Worm (Caenorhabditis elegans) whole organism, mixed stage, embryonic: ENCODE results near the gene tmem-184.

ENCODE experiments used
- M03D4.4 ChIP-seq: sonication (generic microtip); optimal IDR thresholded peaks from 2 replicates; lab custom pipeline; 2017; ENCODE audit warnings: mild to moderate bottlenecking, missing genetic modification characterization, missing compliant biosample characterization
- bed-3 ChIP-seq: fragments of 200-800 bp; sonication (Bioruptor generic); optimal IDR thresholded peaks from 3 replicates; lab custom pipeline; 2018; ENCODE audit warnings: mild to moderate bottlenecking, missing genetic modification characterization, moderate library complexity, missing compliant biosample characterization
- blmp-1 ChIP-seq: fragments of 150-350 bp; optimal IDR thresholded peaks from 2 replicates; lab custom pipeline; 2014; ENCODE audit warnings: missing biosample characterization, missing genetic modification characterization
- ceh-39 ChIP-seq: fragments of 150-350 bp; optimal IDR thresholded peaks from 2 replicates; lab custom pipeline; 2014; ENCODE audit warnings: missing biosample characterization, missing genetic modification characterization
- ceh-43 ChIP-seq: fragments of 200-800 bp; sonication (Bioruptor generic); optimal IDR thresholded peaks from 2 replicates; lab custom pipeline; 2018; ENCODE audit warnings: mild to moderate bottlenecking, missing genetic modification characterization, moderate library complexity, missing compliant biosample characterization
- ceh-83 ChIP-seq: fragments of 200-800 bp; sonication (Bioruptor generic); optimal IDR thresholded peaks from 2 replicates; lab custom pipeline; 2018; ENCODE audit warnings: mild to moderate bottlenecking, missing genetic modification characterization, missing compliant biosample characterization
- ces-1 ChIP-seq: fragments of 150-350 bp; optimal IDR thresholded peaks from 2 replicates; lab custom pipeline; 2014; ENCODE audit warnings: missing biosample characterization, missing genetic modification reagents, missing genetic modification characterization
- cnd-1 ChIP-seq: fragments of 200-800 bp; sonication (Bioruptor generic); optimal IDR thresholded peaks from 2 replicates; lab custom pipeline; 2018; ENCODE audit warnings: mild to moderate bottlenecking, missing genetic modification characterization, missing compliant biosample characterization
- drap-1 ChIP-seq: fragments of 200-800 bp; sonication (Bioruptor generic); optimal IDR thresholded peaks from 3 replicates; lab custom pipeline; 2018; ENCODE audit warnings: mild to moderate bottlenecking, missing genetic modification characterization, missing compliant biosample characterization
- elt-1 ChIP-seq: sonication (generic microtip); optimal IDR thresholded peaks from 2 replicates; lab custom pipeline; 2017; ENCODE audit warnings: missing genetic modification characterization, mild to moderate bottlenecking, missing compliant biosample characterization, antibody characterized with exemption, moderate library complexity, borderline replicate concordance; ENCODE audit not compliant: insufficient read depth
- elt-3 ChIP-seq: fragments of 150-350 bp; optimal IDR thresholded peaks from 2 replicates; lab custom pipeline; 2014; ENCODE audit warnings: missing biosample characterization, missing genetic modification characterization
- ham-2 ChIP-seq: fragments of 200-800 bp; sonication (Bioruptor generic); optimal IDR thresholded peaks from 2 replicates; lab custom pipeline; 2018; ENCODE audit warnings: mild to moderate bottlenecking, missing genetic modification characterization, missing compliant biosample characterization
- hlh-1 ChIP-seq: fragments of 150-350 bp; optimal IDR thresholded peaks from 2 replicates; lab custom pipeline; 2014; ENCODE audit warnings: missing biosample characterization, missing genetic modification reagents, missing genetic modification characterization
- lin-13 ChIP-seq: fragments of 150-350 bp; optimal IDR thresholded peaks from 2 replicates; lab custom pipeline; 2014; ENCODE audit warnings: missing biosample characterization, missing genetic modification characterization
- lin-32 ChIP-seq: fragments of 200-800 bp; sonication (Bioruptor generic); optimal IDR thresholded peaks from 2 replicates; lab custom pipeline; 2018; ENCODE audit warnings: mild to moderate bottlenecking, missing genetic modification characterization, missing compliant biosample characterization
- lsy-2 ChIP-seq: fragments of 150-350 bp; optimal IDR thresholded peaks from 2 replicates; lab custom pipeline; 2014; ENCODE audit warnings: missing biosample characterization, missing genetic modification characterization
- mab-5 ChIP-seq: fragments of 150-350 bp; optimal IDR thresholded peaks from 2 replicates; lab custom pipeline; 2014; ENCODE audit warnings: missing biosample characterization, missing genetic modification characterization
- nhr-12 ChIP-seq: fragments of 150-350 bp; optimal IDR thresholded peaks from 2 replicates; lab custom pipeline; 2014; ENCODE audit warnings: missing biosample characterization, missing genetic modification characterization
- nhr-2 ChIP-seq: fragments of 150-350 bp; optimal IDR thresholded peaks from 2 replicates; lab custom pipeline; 2014; ENCODE audit warnings: missing biosample characterization, missing genetic modification characterization
- nhr-237 ChIP-seq: fragments of 150-350 bp; optimal IDR thresholded peaks from 2 replicates; lab custom pipeline; 2014; ENCODE audit warnings: missing biosample characterization, missing genetic modification characterization
- pha-4 ChIP-seq: fragments of 150-350 bp; optimal IDR thresholded peaks from 2 replicates; lab custom pipeline; 2018; ENCODE audit warnings: missing biosample characterization, missing genetic modification reagents, missing genetic modification characterization
- sem-2 ChIP-seq: fragments of 200-800 bp; sonication (Bioruptor generic); optimal IDR thresholded peaks from 2 replicates; lab custom pipeline; 2018; ENCODE audit warnings: mild to moderate bottlenecking, missing genetic modification characterization, missing compliant biosample characterization
- snpc-4 ChIP-seq: fragments of 150-350 bp; optimal IDR thresholded peaks from 2 replicates; lab custom pipeline; 2014; ENCODE audit warnings: missing biosample characterization, missing genetic modification characterization
- sptf-1 ChIP-seq: sonication (generic microtip); optimal IDR thresholded peaks from 2 replicates; lab custom pipeline; 2017; ENCODE audit warnings: mild to moderate bottlenecking, missing genetic modification characterization, moderate library complexity, missing compliant biosample characterization
- tbx-8 ChIP-seq: fragments of 200-800 bp; sonication (Bioruptor generic); optimal IDR thresholded peaks from 2 replicates; lab custom pipeline; 2018; ENCODE audit warnings: mild to moderate bottlenecking, missing genetic modification characterization, moderate library complexity, missing compliant biosample characterization
- unc-120 ChIP-seq: sonication (generic microtip); optimal IDR thresholded peaks from 2 replicates; lab custom pipeline; 2017; ENCODE audit warnings: missing genetic modification characterization, missing compliant biosample characterization; ENCODE audit not compliant: poor library complexity, severe bottlenecking
- unc-39 ChIP-seq: fragments of 150-350 bp; optimal IDR thresholded peaks from 2 replicates; lab custom pipeline; 2014; ENCODE audit warnings: missing biosample characterization, missing genetic modification characterization
- unc-62 ChIP-seq: fragments of 150-350 bp; optimal IDR thresholded peaks from 2 replicates; lab custom pipeline; 2014; ENCODE audit warnings: missing biosample characterization, missing genetic modification reagents, missing genetic modification characterization
- zip-8 ChIP-seq: fragments of 150-350 bp; optimal IDR thresholded peaks from 2 replicates; lab custom pipeline; 2014; ENCODE audit warnings: missing biosample characterization, missing genetic modification characterization

Gene tmem-184

DNA sequence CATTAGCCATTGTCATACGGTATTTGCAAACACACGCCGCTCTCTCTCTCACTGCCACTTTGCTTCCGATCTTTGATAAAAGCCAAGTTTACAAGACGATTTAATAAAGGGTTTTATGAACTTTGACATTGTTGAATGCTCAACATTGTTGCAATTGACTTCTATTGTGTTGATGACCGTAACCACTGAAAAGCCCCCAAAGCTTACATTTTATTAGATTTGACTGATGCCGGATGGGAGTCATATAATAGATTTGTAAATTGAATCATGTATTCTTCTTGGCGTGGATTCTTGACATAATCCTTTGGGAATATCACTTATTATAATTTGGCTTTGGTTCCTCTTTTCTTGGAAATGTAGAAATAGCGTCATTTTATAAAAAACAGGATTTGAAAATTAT lies 10.8 kb downstream of the tmem-184 start:
- no peak for TF ChIP-seq nhr-12 (tag; lab: Kevin White, UChicago)
- no peak for TF ChIP-seq zip-8 (tag; lab: Kevin White, UChicago)
- TF ChIP-seq ces-1 (GFP tag; lab: Kevin White, UChicago): peak; percentile 94
- no peak for TF ChIP-seq lin-13 (tag; lab: Kevin White, UChicago)
- TF ChIP-seq unc-39: no peak
- TF ChIP-seq ceh-39 (tag; lab: Kevin White, UChicago): no peak
- TF ChIP-seq, all 35 proteins: peak for 1

DNA sequence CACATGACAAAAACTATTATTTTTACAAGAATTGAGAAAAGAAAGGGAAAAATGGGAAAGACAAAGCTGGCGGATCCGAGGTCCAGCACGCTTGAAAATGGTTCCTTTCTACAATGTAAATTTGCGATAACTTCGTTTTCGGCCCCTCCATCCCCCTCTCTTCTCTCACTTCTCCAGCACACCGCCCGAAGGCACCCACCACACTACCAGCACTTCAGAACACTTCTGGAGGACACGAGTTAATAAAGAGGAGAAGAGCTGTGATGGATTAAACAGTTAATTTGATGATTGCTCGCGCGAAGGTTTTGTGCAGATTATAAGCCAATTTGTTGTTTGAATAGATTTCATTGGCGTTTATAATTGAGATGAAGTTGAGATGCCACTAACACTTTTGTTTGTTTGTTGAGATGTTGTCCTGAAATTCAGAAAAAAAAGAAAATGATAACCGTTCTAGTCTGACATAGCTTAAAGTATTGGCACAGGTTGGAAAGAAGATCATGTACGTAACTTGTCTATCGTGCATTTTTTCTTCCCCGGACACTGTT lies 12.0 kb downstream of the tmem-184 start:
- TF ChIP-seq lin-32 (no peak), mab-5 (tag; lab: Kevin White, UChicago) (no peak), elt-3 (tag; lab: Kevin White, UChicago) (no peak), lin-13 (tag; lab: Kevin White, UChicago) (no peak), elt-1 (tag; lab: Kevin White, UChicago) (no peak), ces-1 (GFP tag; lab: Kevin White, UChicago) (peak; percentile 97)

DNA sequence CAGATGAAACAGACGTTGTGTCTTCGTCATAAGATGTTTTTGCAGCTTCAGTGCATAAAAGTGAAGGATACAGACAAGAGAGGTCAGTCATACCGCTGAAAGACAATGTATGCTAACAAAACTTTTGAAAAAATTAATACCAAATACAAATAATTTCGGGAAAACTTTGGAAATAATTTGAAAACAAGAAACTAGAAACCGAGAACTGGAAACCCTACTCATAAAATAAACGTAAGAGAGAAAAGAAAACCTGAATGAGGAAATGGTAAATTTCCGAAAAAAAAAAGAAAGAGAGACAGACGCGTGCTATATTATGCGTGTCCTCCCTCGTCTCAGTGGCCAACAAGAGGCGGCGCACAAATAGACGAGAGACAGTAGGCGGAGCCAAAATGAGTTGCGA lies 13.8 kb downstream of the tmem-184 start, which contains the start of gene sox-3:
Gene sox-3 (minus strand): TSS at position 101 of the 400 bp plus-strand sequence.
- TF ChIP-seq ces-1 (GFP tag; lab: Kevin White, UChicago) (peak; percentile 3), unc-62 (no peak), zip-8 (tag; lab: Kevin White, UChicago) (no peak), ham-2 (GFP tag; lab: Kevin White, UChicago) (no peak), blmp-1 (tag; lab: Kevin White, UChicago) (no peak)

DNA sequence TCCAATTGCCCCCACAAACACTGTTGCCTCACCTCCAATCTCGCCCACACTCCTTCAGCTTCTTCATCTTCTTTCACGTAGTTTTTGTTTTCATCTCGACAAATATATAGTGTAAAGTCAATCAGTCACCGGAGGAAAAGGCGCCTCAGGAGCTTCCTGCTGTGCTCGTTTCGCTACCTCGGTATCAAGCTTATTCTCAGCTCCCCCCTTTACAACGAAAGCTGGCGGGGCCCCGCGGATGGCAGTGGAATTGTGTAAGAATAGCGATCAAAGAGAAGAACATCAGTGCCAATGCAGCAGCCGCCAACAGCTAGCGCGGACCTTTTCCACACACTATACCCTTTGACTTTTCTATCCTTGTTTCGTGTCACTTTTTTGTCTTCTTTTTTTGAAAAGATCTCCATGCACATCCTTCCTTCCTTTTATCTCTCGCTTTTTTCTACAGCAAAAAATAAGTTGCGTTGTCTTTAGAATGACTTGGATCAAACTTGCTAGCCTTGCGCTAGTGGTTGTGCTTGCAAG lies 22.2 kb downstream of the tmem-184 start, which contains the start of gene csq-1:
Gene csq-1 (plus strand): TSS at position 472 of the 522 bp plus-strand sequence.
- peak; percentile 66 for TF ChIP-seq unc-120
- TF ChIP-seq hlh-1 (tag; lab: Kevin White, UChicago): peak; percentile 69
- no peak for TF ChIP-seq ceh-43 (GFP tag; lab: Kevin White, UChicago)
- no peak for TF ChIP-seq pha-4 (tag; lab: Kevin White, UChicago)
- TF ChIP-seq unc-62: peak; percentile 53

DNA sequence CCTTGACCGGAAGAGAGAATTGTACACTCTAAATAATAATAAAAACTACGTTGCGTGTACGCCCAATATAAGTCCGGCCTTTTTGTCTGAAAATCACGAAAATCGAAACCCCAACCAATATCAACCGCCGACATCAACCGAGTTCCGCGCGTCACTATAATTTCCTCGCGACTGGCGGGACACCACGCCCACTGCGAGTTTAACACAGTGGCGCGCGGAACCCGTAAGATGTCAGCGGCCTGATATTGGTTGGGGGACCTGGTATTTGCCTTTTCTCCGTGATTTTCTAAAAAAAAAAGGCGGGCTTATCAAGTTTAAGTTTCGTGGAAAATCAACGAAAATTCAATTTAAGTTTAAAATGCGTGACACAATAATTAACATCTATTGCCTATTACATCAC lies 26.2 kb downstream of the tmem-184 start:
- no peak for TF ChIP-seq unc-39
- TF ChIP-seq ceh-43 (GFP tag; lab: Kevin White, UChicago): no peak
- no peak for TF ChIP-seq snpc-4 (tag; lab: Kevin White, UChicago)
- TF ChIP-seq ham-2 (GFP tag; lab: Kevin White, UChicago): no peak
- TF ChIP-seq blmp-1 (tag; lab: Kevin White, UChicago): no peak
- no peak for TF ChIP-seq unc-120
- TF ChIP-seq sem-2 (GFP tag; lab: Kevin White, UChicago): no peak
- TF ChIP-seq elt-3 (tag; lab: Kevin White, UChicago): no peak
- no peak for TF ChIP-seq ceh-39 (tag; lab: Kevin White, UChicago)
- no peak for TF ChIP-seq cnd-1
- no peak for TF ChIP-seq lin-32
- no peak for TF ChIP-seq elt-1 (tag; lab: Kevin White, UChicago)
- TF ChIP-seq M03D4.4: no peak
- no peak for TF ChIP-seq nhr-237 (tag; lab: Kevin White, UChicago)
- no peak for TF ChIP-seq sptf-1 (tag; lab: Kevin White, UChicago)

DNA sequence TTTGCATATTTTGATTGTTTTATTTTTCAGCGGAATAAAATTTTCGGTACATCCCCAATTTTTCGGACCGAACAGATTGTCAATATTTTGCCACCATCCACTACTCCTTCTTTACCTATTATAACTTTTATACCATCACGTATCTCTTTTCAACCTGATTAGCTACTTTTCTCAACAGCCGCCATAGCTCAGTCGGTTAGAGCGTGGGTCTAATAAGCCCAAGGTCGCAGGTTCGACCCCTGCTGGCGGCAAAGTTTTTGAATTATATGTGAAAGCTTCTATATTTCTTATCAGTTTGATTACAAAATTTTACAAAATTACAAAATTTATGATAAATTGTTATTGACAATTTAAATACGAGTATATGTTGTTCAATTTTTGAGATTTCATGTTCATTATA lies 27.7 kb downstream of the tmem-184 start:
- TF ChIP-seq elt-1 (tag; lab: Kevin White, UChicago): no peak
- TF ChIP-seq ceh-39 (tag; lab: Kevin White, UChicago): no peak
- no peak for TF ChIP-seq ceh-83
- no peak for TF ChIP-seq pha-4 (tag; lab: Kevin White, UChicago)
- no peak for TF ChIP-seq bed-3 (GFP tag; lab: Kevin White, UChicago)
- TF ChIP-seq M03D4.4: no peak
- TF ChIP-seq elt-3 (tag; lab: Kevin White, UChicago): no peak
- TF ChIP-seq zip-8 (tag; lab: Kevin White, UChicago): no peak
- TF ChIP-seq ces-1 (GFP tag; lab: Kevin White, UChicago): no peak
- no peak for TF ChIP-seq cnd-1
- no peak for TF ChIP-seq tbx-8
- no peak for TF ChIP-seq lsy-2 (tag; lab: Kevin White, UChicago)
- no peak for TF ChIP-seq blmp-1 (tag; lab: Kevin White, UChicago)
- no peak for TF ChIP-seq drap-1
- no peak for TF ChIP-seq nhr-2 (tag; lab: Kevin White, UChicago)
- no peak for TF ChIP-seq unc-120
- TF ChIP-seq, all 35 proteins: peak for 0
